Fruit fly (Drosophila melanogaster) whole organism, prepupa: ENCODE results near the gene CG7024.

Source experiments
- Blimp-1 ChIP-seq: fragments of 200-800 bp; sonication (Bioruptor generic); optimal IDR thresholded peaks from 3 replicates; lab custom pipeline; 2017; ENCODE audit warnings: missing biosample characterization, missing genetic modification characterization, mild to moderate bottlenecking, moderate library complexity, missing genetic modification reagents
- CG10669 ChIP-seq: fragments of 200-800 bp; sonication (Bioruptor generic); optimal IDR thresholded peaks from 3 replicates; lab custom pipeline; 2018; ENCODE audit warnings: missing biosample characterization, mild to moderate bottlenecking, missing genetic modification characterization, moderate library complexity
- CG11902 ChIP-seq: fragments of 200-800 bp; sonication (Bioruptor generic); optimal IDR thresholded peaks from 3 replicates; lab custom pipeline; 2016; ENCODE audit warnings: missing biosample characterization, missing genetic modification characterization
- CG1621 ChIP-seq: fragments of 200-800 bp; sonication (Bioruptor generic); optimal IDR thresholded peaks from 3 replicates; lab custom pipeline; 2018; ENCODE audit warnings: missing biosample characterization, mild to moderate bottlenecking, missing genetic modification characterization
- CG16779 ChIP-seq: fragments of 200-800 bp; sonication (Bioruptor generic); optimal IDR thresholded peaks from 3 replicates; lab custom pipeline; 2017; ENCODE audit warnings: missing biosample characterization, mild to moderate bottlenecking, missing genetic modification characterization
- CG3032 ChIP-seq: fragments of 200-800 bp; optimal IDR thresholded peaks from 2 replicates; lab custom pipeline; 2019; ENCODE audit warnings: missing biosample characterization, mild to moderate bottlenecking, missing genetic modification characterization, moderate library complexity
- CG31627 ChIP-seq: fragments of 200-800 bp; sonication (Bioruptor generic); optimal IDR thresholded peaks from 3 replicates; lab custom pipeline; 2016; ENCODE audit warnings: missing biosample characterization, missing genetic modification characterization
- CG32006 ChIP-seq: fragments of 200-800 bp; sonication (Bioruptor generic); optimal IDR thresholded peaks from 3 replicates; lab custom pipeline; 2017; ENCODE audit warnings: missing biosample characterization, mild to moderate bottlenecking, missing genetic modification characterization
- CG34406 ChIP-seq: fragments of 200-800 bp; sonication (Bioruptor generic); optimal IDR thresholded peaks from 3 replicates; lab custom pipeline; 2016; ENCODE audit warnings: missing biosample characterization, missing genetic modification characterization
- CG4318 ChIP-seq: fragments of 200-800 bp; sonication (Bioruptor generic); optimal IDR thresholded peaks from 3 replicates; lab custom pipeline; 2017; ENCODE audit warnings: missing biosample characterization, mild to moderate bottlenecking, missing genetic modification characterization
- CG6163 ChIP-seq: fragments of 200-800 bp; sonication (Bioruptor generic); IDR thresholded peaks from 3 replicates; pipeline ENCODE4 v1.3.6; 2022; ENCODE audit warnings: missing biosample characterization, missing genetic modification characterization
- CG6276 ChIP-seq: fragments of 200-800 bp; sonication (Bioruptor generic); optimal IDR thresholded peaks from 2 replicates; lab custom pipeline; 2017; ENCODE audit warnings: missing biosample characterization, mild to moderate bottlenecking, missing genetic modification characterization
- CG6792 ChIP-seq: fragments of 200-800 bp; sonication (Bioruptor generic); optimal IDR thresholded peaks from 3 replicates; lab custom pipeline; 2016; ENCODE audit warnings: missing biosample characterization, missing genetic modification characterization
- CG6808 ChIP-seq: fragments of 200-800 bp; sonication (Bioruptor generic); optimal IDR thresholded peaks from 3 replicates; lab custom pipeline; 2017; ENCODE audit warnings: missing biosample characterization, missing genetic modification characterization, mild to moderate bottlenecking, moderate library complexity, missing genetic modification reagents
- CG6854 ChIP-seq: fragments of 200-800 bp; sonication (Bioruptor generic); optimal IDR thresholded peaks from 2 replicates; lab custom pipeline; 2017; ENCODE audit warnings: missing biosample characterization, mild to moderate bottlenecking, missing genetic modification characterization
- CG7368 ChIP-seq: fragments of 200-800 bp; sonication (Bioruptor generic); optimal IDR thresholded peaks from 3 replicates; lab custom pipeline; 2016; ENCODE audit warnings: missing biosample characterization, missing genetic modification characterization
- CG8119 ChIP-seq: fragments of 200-800 bp; sonication (Bioruptor generic); IDR thresholded peaks from 3 replicates; pipeline ENCODE4 v1.3.6; 2022; ENCODE audit warnings: missing biosample characterization, missing genetic modification characterization
- CG8319 ChIP-seq: fragments of 200-800 bp; sonication (Bioruptor generic); optimal IDR thresholded peaks from 3 replicates; lab custom pipeline; 2016; ENCODE audit warnings: missing biosample characterization, missing genetic modification characterization
- CG9139 ChIP-seq: fragments of 200-800 bp; sonication (Bioruptor generic); optimal IDR thresholded peaks from 3 replicates; lab custom pipeline; 2017; ENCODE audit warnings: missing biosample characterization, mild to moderate bottlenecking, missing genetic modification characterization
- Eip78C ChIP-seq: fragments of 200-800 bp; sonication (Bioruptor generic); peaks from one replicate; lab custom pipeline; 2016; ENCODE audit warnings: missing biosample characterization, missing genetic modification characterization
- Ets96B ChIP-seq: fragments of 200-800 bp; optimal IDR thresholded peaks from 2 replicates; lab custom pipeline; 2019; ENCODE audit warnings: missing biosample characterization, mild to moderate bottlenecking, missing genetic modification characterization, moderate library complexity
- Gug ChIP-seq: fragments of 200-800 bp; sonication (Bioruptor generic); IDR thresholded peaks from 2 replicates; pipeline ENCODE4 v1.3.6; 2022; ENCODE audit warnings: missing biosample characterization, missing genetic modification characterization
- Hr38 ChIP-seq: sonication (Bioruptor generic); optimal IDR thresholded peaks from 2 replicates; lab custom pipeline; 2016; ENCODE audit warnings: missing biosample characterization, missing genetic modification characterization
- Hr39 ChIP-seq: fragments of 200-800 bp; sonication (Bioruptor generic); optimal IDR thresholded peaks from 2 replicates; lab custom pipeline; 2016; ENCODE audit warnings: missing biosample characterization, missing genetic modification characterization
- Lpt ChIP-seq: fragments of 200-800 bp; sonication (Bioruptor generic); optimal IDR thresholded peaks from 3 replicates; lab custom pipeline; 2016; ENCODE audit warnings: missing biosample characterization, missing genetic modification characterization
- Met ChIP-seq: fragments of 200-800 bp; sonication (Bioruptor generic); optimal IDR thresholded peaks from 3 replicates; lab custom pipeline; 2016; ENCODE audit warnings: missing biosample characterization, missing genetic modification characterization
- Sox102F ChIP-seq: fragments of 200-800 bp; sonication (Bioruptor generic); optimal IDR thresholded peaks from 2 replicates; lab custom pipeline; 2016; ENCODE audit warnings: missing biosample characterization, mild to moderate bottlenecking, missing genetic modification characterization
- Sox14 ChIP-seq: fragments of 200-800 bp; sonication (Bioruptor generic); optimal IDR thresholded peaks from 3 replicates; lab custom pipeline; 2016; ENCODE audit warnings: missing biosample characterization, missing genetic modification characterization
- Sox15 ChIP-seq: fragments of 200-800 bp; sonication (Bioruptor generic); optimal IDR thresholded peaks from 3 replicates; lab custom pipeline; 2016; ENCODE audit warnings: missing biosample characterization, missing genetic modification characterization
- achi ChIP-seq: fragments of 200-800 bp; sonication (Bioruptor generic); optimal IDR thresholded peaks from 3 replicates; lab custom pipeline; 2016; ENCODE audit warnings: missing biosample characterization, missing genetic modification characterization
- acj6 ChIP-seq: fragments of 200-800 bp; sonication (Bioruptor generic); optimal IDR thresholded peaks from 3 replicates; lab custom pipeline; 2016; ENCODE audit warnings: missing biosample characterization, missing genetic modification characterization
- cyc ChIP-seq: fragments of 200-800 bp; sonication (Bioruptor generic); optimal IDR thresholded peaks from 3 replicates; lab custom pipeline; 2016; ENCODE audit warnings: missing biosample characterization, missing genetic modification characterization
- dac ChIP-seq: fragments of 200-800 bp; sonication (Bioruptor generic); optimal IDR thresholded peaks from 2 replicates; lab custom pipeline; 2017; ENCODE audit warnings: missing biosample characterization, mild to moderate bottlenecking, missing genetic modification characterization
- dsx ChIP-seq: fragments of 200-800 bp; optimal IDR thresholded peaks from 3 replicates; lab custom pipeline; 2019; ENCODE audit warnings: missing biosample characterization, mild to moderate bottlenecking, missing genetic modification characterization, moderate library complexity; ENCODE audit not compliant: poor library complexity, severe bottlenecking
- esn ChIP-seq: fragments of 200-800 bp; sonication (Bioruptor generic); optimal IDR thresholded peaks from 2 replicates; lab custom pipeline; 2016; ENCODE audit warnings: missing biosample characterization, mild to moderate bottlenecking, missing genetic modification characterization, moderate library complexity
- fd59A ChIP-seq: fragments of 200-800 bp; sonication (Bioruptor generic); optimal IDR thresholded peaks from 2 replicates; lab custom pipeline; 2017; ENCODE audit warnings: missing biosample characterization, mild to moderate bottlenecking, missing genetic modification characterization, missing genetic modification reagents
- fkh ChIP-seq: fragments of 200-800 bp; sonication (Bioruptor generic); optimal IDR thresholded peaks from 3 replicates; lab custom pipeline; 2017; ENCODE audit warnings: missing biosample characterization, mild to moderate bottlenecking, missing genetic modification characterization, moderate library complexity
- lz ChIP-seq: fragments of 200-800 bp; sonication (Bioruptor generic); optimal IDR thresholded peaks from 3 replicates; lab custom pipeline; 2016; ENCODE audit warnings: missing biosample characterization, missing genetic modification characterization
- net ChIP-seq: fragments of 200-800 bp; sonication (Bioruptor generic); optimal IDR thresholded peaks from 3 replicates; lab custom pipeline; 2016; ENCODE audit warnings: missing biosample characterization, missing genetic modification characterization
- salr ChIP-seq, 2 experiments: fragments of 200-800 bp; sonication (Bioruptor generic); optimal IDR thresholded peaks; 3 replicates each; lab custom pipeline; 2016 to 2018; ENCODE audit warnings: missing biosample characterization in 2 of 2, missing genetic modification characterization in 2 of 2, mild to moderate bottlenecking in 1 of 2
- spab ChIP-seq: fragments of 200-800 bp; sonication (Bioruptor generic); optimal IDR thresholded peaks from 2 replicates; lab custom pipeline; 2017; ENCODE audit warnings: missing biosample characterization, mild to moderate bottlenecking, missing genetic modification characterization, missing genetic modification reagents
- ss ChIP-seq, 2 experiments: fragments of 200-800 bp; sonication (Bioruptor generic); optimal IDR thresholded peaks; 2 replicates in 1 of 2; 3 replicates in 1 of 2; lab custom pipeline; 2017 to 2018; ENCODE audit warnings: mild to moderate bottlenecking in 2 of 2, missing biosample characterization in 2 of 2, missing genetic modification characterization in 2 of 2, moderate library complexity in 1 of 2
- topi ChIP-seq: fragments of 200-800 bp; sonication (Bioruptor generic); optimal IDR thresholded peaks from 3 replicates; lab custom pipeline; 2016; ENCODE audit warnings: missing biosample characterization, missing genetic modification characterization
- vri ChIP-seq: fragments of 200-800 bp; sonication (Bioruptor generic); optimal IDR thresholded peaks from 3 replicates; lab custom pipeline; 2016; ENCODE audit warnings: missing biosample characterization, mild to moderate bottlenecking, missing genetic modification characterization

Gene CG7024

dm6 chrX:4671194-4671626, 33.9 kb upstream of the CG7024 start:
- peak; percentile 2 for TF ChIP-seq Sox102F (GFP tag; lab: Kevin White, UChicago)
- peak; percentile 11 to 65 for TF ChIP-seq ss (GFP tag; optimal IDR thresholded peaks at IDR 0.05; lab: Kevin White, UChicago)
- TF ChIP-seq CG11902 (GFP tag; lab: Kevin White, UChicago): no peak
- TF ChIP-seq Eip78C (GFP tag; lab: Kevin White, UChicago): peak; percentile 23
- no peak for TF ChIP-seq vri (GFP tag; lab: Kevin White, UChicago)
- TF ChIP-seq CG1621 (tag; lab: Kevin White, UChicago): no peak
- TF ChIP-seq CG9139 (GFP tag; lab: Kevin White, UChicago): peak; percentile 42
- no peak for TF ChIP-seq lz
- TF ChIP-seq CG10669 (GFP tag; lab: Kevin White, UChicago): peak; percentile 12
- no peak for TF ChIP-seq achi (GFP tag; lab: Kevin White, UChicago)
- TF ChIP-seq fkh (GFP tag; lab: Kevin White, UChicago): peak; percentile 0
- TF ChIP-seq CG6808 (GFP tag; lab: Kevin White, UChicago): peak; percentile 53
- no peak for TF ChIP-seq topi (GFP tag; lab: Kevin White, UChicago)
- peak; percentile 53 for TF ChIP-seq CG6163

- TF ChIP-seq esn (GFP tag; lab: Kevin White, UChicago) (no peak), CG8119 (GFP tag; lab: Robert Waterston, UW) (no peak), spab (GFP tag; lab: Kevin White, UChicago) (no peak), Ets96B (no peak), CG6276 (GFP tag; lab: Kevin White, UChicago) (no peak), Gug (GFP tag; lab: Robert Waterston, UW) (no peak), CG1621 (tag; lab: Kevin White, UChicago) (no peak), Sox15 (GFP tag; lab: Kevin White, UChicago) (no peak), CG3032 (tag; lab: Kevin White, UChicago) (no peak), Met (GFP tag; lab: Kevin White, UChicago) (no peak), CG6808 (GFP tag; lab: Kevin White, UChicago) (no peak), cyc (no peak), acj6 (GFP tag; lab: Kevin White, UChicago) (no peak), CG32006 (GFP tag; lab: Kevin White, UChicago) (no peak), CG10669 (GFP tag; lab: Kevin White, UChicago) (no peak), Blimp-1 (no peak), CG7368 (GFP tag; lab: Kevin White, UChicago) (no peak), Eip78C (GFP tag; lab: Kevin White, UChicago) (no peak), CG6792 (no peak), lz (no peak)
Observed at dm6 chrX:4675054-4675453, 30.1 kb upstream of the CG7024 start.

dm6 chrX:4677427-4677826, 27.7 kb upstream of the CG7024 start:
- TF ChIP-seq Eip78C (GFP tag; lab: Kevin White, UChicago) (peak; percentile 34), CG10669 (GFP tag; lab: Kevin White, UChicago) (no peak), fd59A (GFP tag; lab: Kevin White, UChicago) (no peak), acj6 (GFP tag; lab: Kevin White, UChicago) (no peak), CG34406 (peak; percentile 11), CG16779 (tag; lab: Kevin White, UChicago) (no peak), Hr38 (no peak), ss (GFP tag; optimal IDR thresholded peaks at IDR 0.05; lab: Kevin White, UChicago) (peak in 1 of 2 experiments; percentile 55), CG1621 (tag; lab: Kevin White, UChicago) (no peak), Blimp-1 (peak; percentile 33), dac (no peak), CG8119 (GFP tag; lab: Robert Waterston, UW) (no peak), CG4318 (GFP tag; lab: Kevin White, UChicago) (no peak), CG8319 (no peak), CG11902 (GFP tag; lab: Kevin White, UChicago) (no peak), CG6854 (no peak), CG9139 (GFP tag; lab: Kevin White, UChicago) (peak; percentile 22), dsx (GFP tag; lab: Kevin White, UChicago) (no peak), spab (GFP tag; lab: Kevin White, UChicago) (no peak), vri (GFP tag; lab: Kevin White, UChicago) (peak; percentile 59), CG31627 (GFP tag; lab: Kevin White, UChicago) (no peak), Sox102F (GFP tag; lab: Kevin White, UChicago) (no peak), Hr39 (GFP tag; lab: Kevin White, UChicago) (no peak), salr (GFP tag; optimal IDR thresholded peaks at IDR 0.05; lab: Kevin White, UChicago) (no peak), CG6163 (0 out of 3 replicates have a peak, but pooled peaks have one; percentile 34), cyc (no peak), net (GFP tag; lab: Kevin White, UChicago) (peak; percentile 12), Lpt (GFP tag; lab: Kevin White, UChicago) (no peak), Sox15 (GFP tag; lab: Kevin White, UChicago) (no peak), lz (no peak), Sox14 (GFP tag; lab: Kevin White, UChicago) (no peak), Gug (GFP tag; lab: Robert Waterston, UW) (no peak)
